Fruit fly (Drosophila melanogaster): ENCODE data around the gene Sgt.

Sgt gene

dm6 chr2L:17484174-17484573, 12.8 kb downstream of the Sgt start, which contains the start of the genes GCS2beta and CG5131 (continued):
- TF ChIP-seq Dll (GFP tag; IDR thresholded peaks at IDR 0.05; ENCODE audit: partially characterized antibody) (peak; percentile 96), CG14667 (GFP tag; IDR thresholded peaks at IDR 0.05) (peak; percentile 92), CG9797 (GFP tag; optimal IDR thresholded peaks at IDR 0.05) (peak; percentile 61), insv (GFP tag; optimal IDR thresholded peaks at IDR 0.05) (peak in 1 of 2 experiments; percentile 39), CG9609 (GFP tag; optimal IDR thresholded peaks at IDR 0.05) (peak; percentile 97), ara (GFP tag; IDR thresholded peaks at IDR 0.05) (peak; percentile 84), exex (tag; optimal IDR thresholded peaks at IDR 0.05) (peak; percentile 54), CG10462 (GFP tag; optimal IDR thresholded peaks at IDR 0.05) (peak; percentile 89), Dip2 (GFP tag; IDR thresholded peaks at IDR 0.05) (peak; percentile 67), CG12155 (GFP tag; optimal IDR thresholded peaks at IDR 0.05) (peak; percentile 95), Neu2 (GFP tag; optimal IDR thresholded peaks at IDR 0.05; ENCODE audit: borderline replicate concordance) (peak; percentile 78), Trl (optimal IDR thresholded peaks at IDR 0.05) (no peak), Trl (GFP tag; optimal IDR thresholded peaks at IDR 0.05) (peak; percentile 98), ranshi (GFP tag; IDR thresholded peaks at IDR 0.05) (peak; percentile 94), CG6765 (GFP tag; optimal IDR thresholded peaks at IDR 0.05) (peak; percentile 73), CG11504 (tag; optimal IDR thresholded peaks at IDR 0.05) (peak; percentile 85), Rfx (GFP tag; IDR thresholded peaks at IDR 0.05) (peak; percentile 98), zfh1 (GFP tag; IDR thresholded peaks at IDR 0.05) (peak; percentile 96), CG17186 (GFP tag; optimal IDR thresholded peaks at IDR 0.05) (peak; percentile 90), ken (GFP tag; IDR thresholded peaks at IDR 0.05) (peak; percentile 94), Aef1 (GFP tag; IDR thresholded peaks at IDR 0.05) (peak; percentile 94), Doc3 (GFP tag; IDR thresholded peaks at IDR 0.05; ENCODE audit: partially characterized antibody) (peak; percentile 94), tll (GFP tag; optimal IDR thresholded peaks at IDR 0.05) (no peak), Mes4 (GFP tag; optimal IDR thresholded peaks at IDR 0.05) (peak; percentile 92), CG34224 (GFP tag; IDR thresholded peaks at IDR 0.05; ENCODE audit: partially characterized antibody) (peak; percentile 90), phol (tag; optimal IDR thresholded peaks at IDR 0.05) (peak; percentile 95), CG18011 (GFP tag; optimal IDR thresholded peaks at IDR 0.05) (peak; percentile 88), disco-r (GFP tag; optimal IDR thresholded peaks at IDR 0.05) (peak; percentile 88), Ssrp (tag; optimal IDR thresholded peaks at IDR 0.05) (peak; percentile 91), Mrtf (GFP tag; IDR thresholded peaks at IDR 0.05) (peak; percentile 85), Side (GFP tag; optimal IDR thresholded peaks at IDR 0.05) (peak; percentile 97), jing (GFP tag; optimal IDR thresholded peaks at IDR 0.05) (peak; percentile 87), CG10321 (GFP tag; IDR thresholded peaks at IDR 0.05) (peak; percentile 66), knrl (GFP tag; IDR thresholded peaks at IDR 0.05; ENCODE audit: partially characterized antibody) (peak; percentile 94), Dip3 (GFP tag; optimal IDR thresholded peaks at IDR 0.05) (peak; percentile 96), CG33557 (GFP tag; optimal IDR thresholded peaks at IDR 0.05) (peak; percentile 52), CG31224 (GFP tag; IDR thresholded peaks at IDR 0.05) (peak; percentile 87), hbn (GFP tag; IDR thresholded peaks at IDR 0.05; ENCODE audit: partially characterized antibody) (peak; percentile 91), CG16779 (GFP tag; IDR thresholded peaks at IDR 0.05) (peak; percentile 91), bbx (GFP tag; IDR thresholded peaks at IDR 0.05; ENCODE audit: partially characterized antibody) (peak; percentile 77), CG13296 (GFP tag; optimal IDR thresholded peaks at IDR 0.05) (peak; percentile 79), CG8388 (GFP tag; optimal IDR thresholded peaks at IDR 0.05) (peak; percentile 82), Hsf (GFP tag; optimal IDR thresholded peaks at IDR 0.05) (peak; percentile 96), ewg (GFP tag; optimal IDR thresholded peaks at IDR 0.05) (peak; percentile 83), CG14050 (GFP tag; IDR thresholded peaks at IDR 0.05) (peak; percentile 93), CG12071 (GFP tag; optimal IDR thresholded peaks at IDR 0.05) (peak; percentile 82), Spps (tag; optimal IDR thresholded peaks at IDR 0.05) (peak; percentile 56), CG10959 (GFP tag; IDR thresholded peaks at IDR 0.05) (peak; percentile 67), CG7839 (tag; optimal IDR thresholded peaks at IDR 0.05) (peak; percentile 89), CG13624 (GFP tag; optimal IDR thresholded peaks at IDR 0.05) (peak; percentile 96), tap (tag; optimal IDR thresholded peaks at IDR 0.05) (peak; percentile 62)
